Worm (Caenorhabditis elegans): ENCODE data around the gene Y42H9AR.5.

DNA sequence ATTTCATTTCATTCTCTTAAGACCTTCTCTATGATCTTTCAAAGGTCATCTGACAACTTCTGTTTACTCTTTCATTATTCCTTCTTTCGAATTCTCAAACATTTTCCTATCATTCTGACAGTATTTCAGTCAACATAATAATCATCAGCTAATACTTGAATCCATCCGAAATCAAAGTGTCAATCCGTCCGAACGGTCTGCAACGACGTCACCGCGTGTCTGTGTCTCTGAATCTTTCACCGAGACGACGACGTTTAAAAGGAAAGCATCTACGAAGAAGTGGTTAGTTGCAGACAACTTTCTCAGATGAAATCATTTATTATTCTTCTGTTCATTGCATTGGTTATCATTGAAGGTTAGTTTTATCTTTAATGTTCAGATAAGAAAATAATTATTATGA is at the start of gene Y42H9AR.5:
- TF ChIP-seq F49E8.2 (tag; optimal IDR thresholded peaks at IDR 0.05; ENCODE audit: borderline replicate concordance): no peak
- TF ChIP-seq aly-2 (tag; optimal IDR thresholded peaks at IDR 0.05): no peak

Data from whole organism, L4 larva.